Fruit fly (Drosophila melanogaster) whole organism, embryonic: ENCODE data around the gene BckdhA.

Experiments
- B-H1 ChIP-seq: fragments of 200-800 bp; sonication (Bioruptor generic); IDR thresholded peaks from 3 replicates; pipeline ENCODE4 v1.3.6; 2022; ENCODE audit warnings: missing biosample characterization, missing genetic modification characterization
- CG11560 ChIP-seq: fragments of 200-800 bp; sonication (Bioruptor generic); IDR thresholded peaks from 3 replicates; pipeline ENCODE4 v1.3.6; 2022; ENCODE audit warnings: missing biosample characterization, missing genetic modification characterization
- CG12236 ChIP-seq: fragments of 200-800 bp; sonication (Bioruptor generic); optimal IDR thresholded peaks from 2 replicates; lab custom pipeline; 2016; ENCODE audit warnings: missing biosample characterization, missing genetic modification characterization
- CG12744 ChIP-seq: fragments of 200-800 bp; sonication (Bioruptor generic); optimal IDR thresholded peaks from 2 replicates; lab custom pipeline; 2016; ENCODE audit warnings: missing biosample characterization, missing genetic modification characterization
- CG13123 ChIP-seq: fragments of 200-800 bp; sonication (Bioruptor generic); optimal IDR thresholded peaks from 2 replicates; lab custom pipeline; 2016; ENCODE audit warnings: missing biosample characterization, missing genetic modification characterization
- CG13287 ChIP-seq: fragments of 200-800 bp; sonication (Bioruptor generic); IDR thresholded peaks from 2 replicates; pipeline ENCODE4 v1.3.6; 2022; ENCODE audit warnings: missing biosample characterization, missing genetic modification characterization; ENCODE audit not compliant: partially characterized antibody
- CG13424 ChIP-seq: fragments of 200-800 bp; sonication (Bioruptor generic); optimal IDR thresholded peaks from 2 replicates; lab custom pipeline; 2019; ENCODE audit warnings: missing biosample characterization, mild to moderate bottlenecking, missing genetic modification characterization, moderate library complexity
- CG1602 ChIP-seq: fragments of 200-800 bp; sonication (Bioruptor generic); optimal IDR thresholded peaks from 3 replicates; lab custom pipeline; 2016; ENCODE audit warnings: missing biosample characterization, missing genetic modification characterization
- CG17568 ChIP-seq: fragments of 200-800 bp; sonication (Bioruptor generic); optimal IDR thresholded peaks from 2 replicates; lab custom pipeline; 2018; ENCODE audit warnings: missing biosample characterization, mild to moderate bottlenecking, missing genetic modification characterization, moderate library complexity
- CG17829 ChIP-seq: fragments of 200-800 bp; optimal IDR thresholded peaks from 2 replicates; lab custom pipeline; 2019; ENCODE audit warnings: missing biosample characterization, mild to moderate bottlenecking, missing genetic modification characterization, moderate library complexity
- CG2678 ChIP-seq: fragments of 200-800 bp; sonication (Bioruptor generic); optimal IDR thresholded peaks from 3 replicates; lab custom pipeline; 2019; ENCODE audit warnings: missing biosample characterization, mild to moderate bottlenecking, missing genetic modification characterization, moderate library complexity
- CG3281 ChIP-seq: fragments of 200-800 bp; sonication (Bioruptor generic); optimal IDR thresholded peaks from 3 replicates; lab custom pipeline; 2017; ENCODE audit warnings: missing biosample characterization, mild to moderate bottlenecking, missing genetic modification characterization
- CG33557 ChIP-seq: fragments of 200-800 bp; sonication (Bioruptor generic); optimal IDR thresholded peaks from 2 replicates; lab custom pipeline; 2019; ENCODE audit warnings: missing biosample characterization, mild to moderate bottlenecking, missing genetic modification characterization, moderate library complexity
- CG34422 ChIP-seq: fragments of 200-800 bp; sonication (Bioruptor generic); IDR thresholded peaks from 3 replicates; pipeline ENCODE4 v1.3.6; 2022; ENCODE audit warnings: missing biosample characterization, missing genetic modification characterization
- CG6654 ChIP-seq: fragments of 200-800 bp; sonication (Bioruptor generic); optimal IDR thresholded peaks from 2 replicates; lab custom pipeline; 2017; ENCODE audit warnings: missing biosample characterization, mild to moderate bottlenecking, missing genetic modification characterization
- CG6683 ChIP-seq: fragments of 200-800 bp; sonication (Bioruptor generic); optimal IDR thresholded peaks from 2 replicates; lab custom pipeline; 2017; ENCODE audit warnings: missing biosample characterization, mild to moderate bottlenecking, missing genetic modification characterization, missing genetic modification reagents
- CG7786 ChIP-seq: fragments of 200-800 bp; sonication (Bioruptor generic); optimal IDR thresholded peaks from 2 replicates; lab custom pipeline; 2016; ENCODE audit warnings: missing biosample characterization, missing genetic modification characterization
- CG9437 ChIP-seq: fragments of 200-800 bp; sonication (Bioruptor generic); optimal IDR thresholded peaks from 2 replicates; lab custom pipeline; 2018; ENCODE audit warnings: missing biosample characterization, mild to moderate bottlenecking, missing genetic modification characterization
- D19B ChIP-seq: fragments of 200-800 bp; sonication (Bioruptor generic); optimal IDR thresholded peaks from 2 replicates; lab custom pipeline; 2017; ENCODE audit warnings: missing biosample characterization, mild to moderate bottlenecking, missing genetic modification characterization
- Dek ChIP-seq: fragments of 200-800 bp; sonication (Bioruptor generic); optimal IDR thresholded peaks from 3 replicates; lab custom pipeline; 2019; ENCODE audit warnings: missing biosample characterization, mild to moderate bottlenecking, missing genetic modification characterization, moderate library complexity
- Doc3 ChIP-seq: fragments of 200-800 bp; sonication (Bioruptor generic); IDR thresholded peaks from 3 replicates; pipeline ENCODE4 v1.3.6; 2022; ENCODE audit warnings: missing biosample characterization, missing genetic modification characterization; ENCODE audit not compliant: partially characterized antibody
- Dref ChIP-seq: fragments of 200-800 bp; sonication (Bioruptor generic); IDR thresholded peaks from 2 replicates; pipeline ENCODE4 v1.3.6; 2022; ENCODE audit warnings: missing biosample characterization, missing genetic modification characterization
- HLH54F ChIP-seq: fragments of 200-800 bp; sonication (Bioruptor generic); optimal IDR thresholded peaks from 3 replicates; lab custom pipeline; 2016; ENCODE audit warnings: missing biosample characterization, missing genetic modification characterization
- Hr51 ChIP-seq, 2 experiments: fragments of 200-800 bp; sonication (Bioruptor generic); optimal IDR thresholded peaks; 2 replicates in 1 of 2; 3 replicates in 1 of 2; lab custom pipeline; 2016 to 2018; ENCODE audit warnings: missing biosample characterization in 2 of 2, missing genetic modification characterization in 2 of 2, mild to moderate bottlenecking in 1 of 2, moderate library complexity in 1 of 2
- Myb ChIP-seq: fragments of 200-800 bp; sonication (Bioruptor generic); optimal IDR thresholded peaks from 2 replicates; lab custom pipeline; 2016; ENCODE audit warnings: missing biosample characterization, missing genetic modification characterization
- Nf-YB ChIP-seq: fragments of 200-800 bp; sonication (Bioruptor generic); optimal IDR thresholded peaks from 3 replicates; lab custom pipeline; 2019; ENCODE audit warnings: missing biosample characterization, mild to moderate bottlenecking, missing genetic modification characterization, moderate library complexity
- Nf-YC ChIP-seq: fragments of 200-800 bp; optimal IDR thresholded peaks from 3 replicates; lab custom pipeline; 2019; ENCODE audit warnings: missing biosample characterization, mild to moderate bottlenecking, missing genetic modification characterization, moderate library complexity
- YL-1 ChIP-seq: fragments of 200-800 bp; sonication (Bioruptor generic); optimal IDR thresholded peaks from 3 replicates; lab custom pipeline; 2017; ENCODE audit warnings: missing biosample characterization, mild to moderate bottlenecking, missing genetic modification characterization
- ap ChIP-seq: fragments of 200-800 bp; sonication (Bioruptor generic); IDR thresholded peaks from 2 replicates; pipeline ENCODE4 v1.3.6; 2022; ENCODE audit warnings: missing biosample characterization, missing genetic modification characterization
- ase ChIP-seq: fragments of 200-800 bp; sonication (Bioruptor generic); IDR thresholded peaks from 3 replicates; pipeline ENCODE4 v1.3.6; 2022; ENCODE audit warnings: missing biosample characterization, missing genetic modification characterization
- bbx ChIP-seq: fragments of 200-800 bp; sonication (Bioruptor generic); IDR thresholded peaks from 2 replicates; pipeline ENCODE4 v1.3.6; 2022; ENCODE audit warnings: missing biosample characterization, missing genetic modification characterization; ENCODE audit not compliant: partially characterized antibody
- cato ChIP-seq: fragments of 200-800 bp; sonication (Bioruptor generic); optimal IDR thresholded peaks from 2 replicates; lab custom pipeline; 2016; ENCODE audit warnings: missing biosample characterization, missing genetic modification characterization, borderline replicate concordance
- chinmo ChIP-seq: fragments of 200-800 bp; sonication (Bioruptor generic); IDR thresholded peaks from 4 replicates; pipeline ENCODE4 v1.3.6; 2022; ENCODE audit warnings: missing biosample characterization, missing genetic modification characterization; ENCODE audit not compliant: partially characterized antibody
- cwo ChIP-seq: fragments of 200-800 bp; sonication (Bioruptor generic); optimal IDR thresholded peaks from 3 replicates; lab custom pipeline; 2017; ENCODE audit warnings: missing biosample characterization, missing genetic modification characterization, mild to moderate bottlenecking, moderate library complexity, missing genetic modification reagents
- ems ChIP-seq: fragments of 200-800 bp; sonication (Bioruptor generic); optimal IDR thresholded peaks from 3 replicates; lab custom pipeline; 2016; ENCODE audit warnings: missing biosample characterization, missing genetic modification characterization
- grau ChIP-seq: fragments of 200-800 bp; optimal IDR thresholded peaks from 3 replicates; lab custom pipeline; 2019; ENCODE audit warnings: missing biosample characterization, mild to moderate bottlenecking, missing genetic modification characterization, moderate library complexity
- hbn ChIP-seq: fragments of 200-800 bp; sonication (Bioruptor generic); IDR thresholded peaks from 2 replicates; pipeline ENCODE4 v1.3.6; 2022; ENCODE audit warnings: missing biosample characterization, missing genetic modification characterization; ENCODE audit not compliant: partially characterized antibody
- insv ChIP-seq, 2 experiments: fragments of 200-800 bp; sonication (Bioruptor generic); optimal IDR thresholded peaks; 3 replicates each; lab custom pipeline; 2016 to 2018; ENCODE audit warnings: missing biosample characterization in 2 of 2, missing genetic modification characterization in 2 of 2
- kay ChIP-seq: fragments of 200-800 bp; sonication (Bioruptor generic); optimal IDR thresholded peaks from 2 replicates; lab custom pipeline; 2016; ENCODE audit warnings: missing biosample characterization, missing genetic modification characterization
- lmd ChIP-seq: fragments of 200-800 bp; sonication (Bioruptor generic); IDR thresholded peaks from 2 replicates; pipeline ENCODE4 v1.3.6; 2022; ENCODE audit warnings: missing biosample characterization, missing genetic modification characterization
- peb ChIP-seq: fragments of 200-800 bp; sonication (Bioruptor generic); IDR thresholded peaks from 2 replicates; pipeline ENCODE4 v1.3.6; 2022; ENCODE audit warnings: missing biosample characterization, missing genetic modification characterization
- pum ChIP-seq: fragments of 200-800 bp; sonication (Bioruptor generic); optimal IDR thresholded peaks from 2 replicates; lab custom pipeline; 2016; ENCODE audit warnings: missing biosample characterization, missing genetic modification characterization
- sens-2 ChIP-seq: fragments of 200-800 bp; sonication (Bioruptor generic); IDR thresholded peaks from 2 replicates; pipeline ENCODE4 v1.3.6; 2022; ENCODE audit warnings: missing biosample characterization, missing genetic modification characterization
- slp2 ChIP-seq: fragments of 200-800 bp; sonication (Bioruptor generic); optimal IDR thresholded peaks from 2 replicates; lab custom pipeline; 2016; ENCODE audit warnings: missing biosample characterization, missing genetic modification characterization
- toy ChIP-seq: fragments of 200-800 bp; sonication (Bioruptor generic); IDR thresholded peaks from 2 replicates; pipeline ENCODE4 v1.3.6; 2022; ENCODE audit warnings: missing biosample characterization, missing genetic modification characterization
- unpg ChIP-seq: fragments of 200-800 bp; sonication (Bioruptor generic); optimal IDR thresholded peaks from 3 replicates; lab custom pipeline; 2018; ENCODE audit warnings: missing biosample characterization, mild to moderate bottlenecking, missing genetic modification characterization, moderate library complexity
- usp ChIP-seq: fragments of >200 bp; optimal IDR thresholded peaks from 2 replicates; lab custom pipeline; 2017; ENCODE audit warnings: missing biosample characterization, missing genetic modification characterization
- vnd ChIP-seq: fragments of 200-800 bp; sonication (Bioruptor generic); IDR thresholded peaks from 3 replicates; pipeline ENCODE4 v1.3.6; 2022; ENCODE audit warnings: missing biosample characterization, missing genetic modification characterization; ENCODE audit not compliant: partially characterized antibody
- zfh2 ChIP-seq: fragments of 200-800 bp; sonication (Bioruptor generic); optimal IDR thresholded peaks from 2 replicates; lab custom pipeline; 2016; ENCODE audit warnings: missing biosample characterization, missing genetic modification characterization

Gene BckdhA

dm6 chr3R:9555334-9555974 lies at the start of gene BckdhA, which contains the start of gene CG9386 (continued):
- TF ChIP-seq YL-1 (GFP tag; lab: Kevin White, UChicago) (peak; percentile 62), CG11560 (tag; lab: Robert Waterston, UW) (no peak), zfh2 (GFP tag; lab: Kevin White, UChicago) (peak; percentile 58), CG33557 (peak; percentile 10), sens-2 (GFP tag; lab: Robert Waterston, UW) (no peak), pum (GFP tag; lab: Kevin White, UChicago) (peak; percentile 34), chinmo (GFP tag; lab: Robert Waterston, UW) (peak; percentile 72; the same call in 1 of the 4 replicates), CG12236 (GFP tag; lab: Kevin White, UChicago) (no peak), CG9437 (GFP tag; lab: Kevin White, UChicago) (peak; percentile 77), peb (GFP tag; lab: Robert Waterston, UW) (0 out of 2 replicates have a peak, but pooled peaks have one; percentile 38), ap (GFP tag; lab: Robert Waterston, UW) (no peak), HLH54F (GFP tag; lab: Kevin White, UChicago) (peak; percentile 60), CG1602 (GFP tag; lab: Kevin White, UChicago) (peak; percentile 30), D19B (peak; percentile 35), Hr51 (GFP tag; optimal IDR thresholded peaks at IDR 0.05; lab: Kevin White, UChicago) (peak in 1 of 2 experiments; percentile 19), kay (peak; percentile 11), CG2678 (peak; percentile 63), ems (GFP tag; lab: Kevin White, UChicago) (peak; percentile 53), unpg (GFP tag; lab: Kevin White, UChicago) (peak; percentile 16), CG34422 (GFP tag; lab: Robert Waterston, UW) (no peak), B-H1 (GFP tag; lab: Robert Waterston, UW) (no peak), CG17568 (GFP tag; lab: Kevin White, UChicago) (no peak), vnd (GFP tag; lab: Robert Waterston, UW) (peak; percentile 64), slp2 (peak; percentile 6), cato (peak; percentile 17), CG13287 (GFP tag; lab: Robert Waterston, UW) (peak; percentile 77), Dek (tag; lab: Kevin White, UChicago) (peak; percentile 62), toy (GFP tag; lab: Robert Waterston, UW) (no peak), insv (GFP tag; optimal IDR thresholded peaks at IDR 0.05; lab: Kevin White, UChicago) (no peak), CG17829 (tag; lab: Kevin White, UChicago) (peak; percentile 45), CG13424 (tag; lab: Kevin White, UChicago) (peak; percentile 58), Myb (peak; percentile 29), CG6683 (GFP tag; lab: Kevin White, UChicago) (no peak), grau (tag; lab: Kevin White, UChicago) (peak; percentile 56), lmd (GFP tag; lab: Robert Waterston, UW) (peak; percentile 48; the same call in 1 of the 2 replicates), Nf-YC (tag; lab: Kevin White, UChicago) (peak; percentile 62), Dref (GFP tag; lab: Robert Waterston, UW) (peak; percentile 70), CG3281 (GFP tag; lab: Kevin White, UChicago) (peak; percentile 44), Nf-YB (peak; percentile 0), CG7786 (peak; percentile 16), cwo (GFP tag; lab: Kevin White, UChicago) (peak; percentile 54), CG12744 (GFP tag; lab: Kevin White, UChicago) (peak; percentile 30), CG6654 (GFP tag; lab: Kevin White, UChicago) (no peak), Doc3 (GFP tag; lab: Robert Waterston, UW) (peak; percentile 75), CG13123 (GFP tag; lab: Kevin White, UChicago) (peak; percentile 20), usp (GFP tag; lab: Kevin White, UChicago) (no peak), hbn (GFP tag; lab: Robert Waterston, UW) (peak; percentile 71), ase (GFP tag; lab: Robert Waterston, UW) (peak; percentile 46; the same call in 1 of the 3 replicates), bbx (GFP tag; lab: Robert Waterston, UW) (peak; percentile 41; the same call in 1 of the 2 replicates)
